Worm (Caenorhabditis elegans) whole organism, L2 larva: ENCODE results near the gene tsen-2.
A peak's percentile ranks its signal among the peaks of the same experiment; 100 is the strongest.

Experiments used
- C34F6.9 ChIP-seq: fragments of 150-350 bp; optimal IDR thresholded peaks from 2 replicates; lab custom pipeline; 2014; ENCODE audit warnings: missing biosample characterization, missing genetic modification characterization
- aly-2 ChIP-seq: fragments of 150-350 bp; optimal IDR thresholded peaks from 2 replicates; lab custom pipeline; 2014; ENCODE audit warnings: missing biosample characterization, missing genetic modification characterization
- ama-1 ChIP-seq: fragments of 150-350 bp; optimal IDR thresholded peaks from 2 replicates; lab custom pipeline; 2018; ENCODE audit warnings: inconsistent platforms
- egl-27 ChIP-seq: sonication (generic microtip); optimal IDR thresholded peaks from 3 replicates; lab custom pipeline; 2017; ENCODE audit warnings: missing biosample characterization, missing genetic modification reagents, missing genetic modification characterization
- elt-1 ChIP-seq: fragments of 150-350 bp; optimal IDR thresholded peaks from 2 replicates; lab custom pipeline; 2014; ENCODE audit warnings: missing biosample characterization, missing genetic modification characterization
- mbf-1 ChIP-seq: sonication (generic microtip); optimal IDR thresholded peaks from 2 replicates; lab custom pipeline; 2017; ENCODE audit warnings: missing biosample characterization, missing genetic modification characterization
- mdl-1 ChIP-seq, 2 experiments: fragments of 150-350 bp in 1 of 2; sonication (generic microtip) in 1 of 2; optimal IDR thresholded peaks; 2 replicates each; lab custom pipeline; 2017; ENCODE audit warnings: missing biosample characterization in 2 of 2, missing genetic modification characterization in 2 of 2
- nhr-11 ChIP-seq: fragments of 150-350 bp; optimal IDR thresholded peaks from 2 replicates; lab custom pipeline; 2014; ENCODE audit warnings: missing biosample characterization, missing genetic modification characterization
- nhr-25 ChIP-seq: fragments of 150-350 bp; sonication (generic microtip); optimal IDR thresholded peaks from 3 replicates; lab custom pipeline; 2014; ENCODE audit warnings: missing biosample characterization, missing genetic modification characterization
- skn-1 ChIP-seq: sonication (generic microtip); optimal IDR thresholded peaks from 2 replicates; lab custom pipeline; 2017; ENCODE audit warnings: missing biosample characterization, missing genetic modification characterization
- unc-62 ChIP-seq: fragments of 150-350 bp; optimal IDR thresholded peaks from 2 replicates; lab custom pipeline; 2014; ENCODE audit warnings: missing biosample characterization, missing genetic modification reagents, missing genetic modification characterization
- zag-1 ChIP-seq: fragments of 150-350 bp; optimal IDR thresholded peaks from 2 replicates; lab custom pipeline; 2014; ENCODE audit warnings: missing biosample characterization, missing genetic modification characterization

DNA sequence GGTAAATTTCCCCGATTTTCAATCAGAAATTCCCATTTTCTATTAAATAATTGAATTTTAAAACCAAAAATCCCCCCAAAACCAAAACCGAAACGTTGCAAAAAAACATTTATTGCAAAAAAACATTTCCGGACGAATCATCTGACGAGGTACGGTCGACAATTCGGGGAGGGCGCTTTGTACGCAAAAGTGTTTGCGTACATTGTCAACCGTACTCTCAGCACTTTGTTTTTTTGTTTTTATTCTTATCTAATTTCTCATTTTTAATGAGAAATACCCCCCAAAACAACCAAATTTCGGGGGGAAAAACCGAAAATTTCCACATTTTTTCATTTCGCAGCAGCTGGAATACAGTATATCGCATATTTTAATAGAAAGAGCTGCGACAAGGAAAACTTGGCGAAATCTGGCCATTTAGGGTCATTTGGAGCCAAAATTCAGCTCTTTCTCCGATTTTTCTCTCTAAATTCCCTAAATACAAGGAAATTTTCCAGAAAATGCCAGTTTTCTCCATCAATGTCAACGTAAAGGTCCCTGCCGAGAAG, 50.3 kb downstream of the tsen-2 start, which contains the start of gene mif-1:
- TF ChIP-seq egl-27 (tag; lab: Kevin White, UChicago) (no peak), zag-1 (tag; lab: Kevin White, UChicago) (no peak), ama-1 (lab: Kevin White, UChicago) (no peak), skn-1 (tag; lab: Kevin White, UChicago) (no peak), mbf-1 (tag; lab: Kevin White, UChicago) (no peak), elt-1 (tag; lab: Kevin White, UChicago) (no peak), nhr-25 (tag; lab: Kevin White, UChicago) (no peak), unc-62 (GFP tag; lab: Kevin White, UChicago) (no peak), aly-2 (tag; lab: Kevin White, UChicago) (no peak), C34F6.9 (tag; lab: Kevin White, UChicago) (peak; percentile 54), mdl-1 (tag; optimal IDR thresholded peaks at IDR 0.05; lab: Kevin White, UChicago) (no peak), nhr-11 (tag; lab: Kevin White, UChicago) (no peak)
